Fruit fly (Drosophila melanogaster) whole organism, pupa: ENCODE data around the gene Lon.

ENCODE experiments used
- CG10348 ChIP-seq: fragments of 200-800 bp; sonication (Bioruptor generic); IDR thresholded peaks from 2 replicates; pipeline ENCODE4 v1.3.6; 2022; ENCODE audit warnings: missing biosample characterization, missing genetic modification characterization
- CG12605 ChIP-seq: fragments of 200-800 bp; sonication (Bioruptor generic); IDR thresholded peaks from 2 replicates; pipeline ENCODE4 v1.3.6; 2022; ENCODE audit warnings: missing biosample characterization, missing genetic modification characterization
- CG13204 ChIP-seq: fragments of 200-800 bp; sonication (Bioruptor generic); optimal IDR thresholded peaks from 2 replicates; lab custom pipeline; 2018; ENCODE audit warnings: missing biosample characterization, mild to moderate bottlenecking, missing genetic modification characterization, moderate library complexity
- CG14655 ChIP-seq: fragments of 200-800 bp; sonication (Bioruptor generic); optimal IDR thresholded peaks from 3 replicates; lab custom pipeline; 2017; ENCODE audit warnings: mild to moderate bottlenecking, missing biosample characterization, missing genetic modification reagents, missing genetic modification characterization
- CG15710 ChIP-seq: fragments of 200-800 bp; sonication (Bioruptor generic); optimal IDR thresholded peaks from 2 replicates; lab custom pipeline; 2018; ENCODE audit warnings: missing biosample characterization, mild to moderate bottlenecking, missing genetic modification characterization, moderate library complexity
- CG17806 ChIP-seq: fragments of 200-800 bp; sonication (Bioruptor generic); optimal IDR thresholded peaks from 2 replicates; lab custom pipeline; 2018; ENCODE audit warnings: missing biosample characterization, mild to moderate bottlenecking, missing genetic modification characterization, moderate library complexity
- CG32121 ChIP-seq: fragments of 200-800 bp; sonication (Bioruptor generic); IDR thresholded peaks from 2 replicates; pipeline ENCODE4 v1.3.6; 2022; ENCODE audit warnings: missing biosample characterization, missing genetic modification characterization
- CG34367 ChIP-seq: fragments of 200-800 bp; sonication (Bioruptor generic); optimal IDR thresholded peaks from 2 replicates; lab custom pipeline; 2018; ENCODE audit warnings: missing biosample characterization, mild to moderate bottlenecking, missing genetic modification characterization
- CG4496 ChIP-seq: fragments of 200-800 bp; sonication (Bioruptor generic); IDR thresholded peaks from 3 replicates; pipeline ENCODE4 v1.3.6; 2022; ENCODE audit warnings: missing biosample characterization, missing genetic modification characterization
- CG8159 ChIP-seq: fragments of 200-800 bp; sonication (Bioruptor generic); optimal IDR thresholded peaks from 3 replicates; lab custom pipeline; 2018; ENCODE audit warnings: missing biosample characterization, mild to moderate bottlenecking, missing genetic modification characterization, moderate library complexity
- CG8301 ChIP-seq: fragments of 200-800 bp; sonication (Bioruptor generic); optimal IDR thresholded peaks from 2 replicates; lab custom pipeline; 2018; ENCODE audit warnings: missing biosample characterization, mild to moderate bottlenecking, missing genetic modification characterization
- CG9948 ChIP-seq: fragments of 200-800 bp; sonication (Bioruptor generic); optimal IDR thresholded peaks from 2 replicates; lab custom pipeline; 2018; ENCODE audit warnings: missing biosample characterization, mild to moderate bottlenecking, missing genetic modification characterization, moderate library complexity
- D1 ChIP-seq: fragments of 200-800 bp; sonication (Bioruptor generic); optimal IDR thresholded peaks from 2 replicates; lab custom pipeline; 2018; ENCODE audit warnings: missing biosample characterization, mild to moderate bottlenecking, missing genetic modification characterization, moderate library complexity
- EcR ChIP-seq: fragments of 200-800 bp; sonication (Bioruptor generic); optimal IDR thresholded peaks from 3 replicates; lab custom pipeline; 2019; ENCODE audit warnings: missing biosample characterization, missing genetic modification characterization, mild to moderate bottlenecking, moderate library complexity, missing genetic modification reagents
- Ets98B ChIP-seq: fragments of 200-800 bp; sonication (Bioruptor generic); IDR thresholded peaks from 2 replicates; pipeline ENCODE4 v1.3.6; 2022; ENCODE audit warnings: missing biosample characterization, missing genetic modification characterization
- Pif1A ChIP-seq: fragments of 200-800 bp; sonication (Bioruptor generic); optimal IDR thresholded peaks from 3 replicates; lab custom pipeline; 2016; ENCODE audit warnings: missing biosample characterization, missing genetic modification characterization
- Pif1B ChIP-seq: fragments of 200-800 bp; sonication (Bioruptor generic); optimal IDR thresholded peaks from 3 replicates; lab custom pipeline; 2016; ENCODE audit warnings: missing biosample characterization, missing genetic modification characterization
- Snoo ChIP-seq: fragments of 200-800 bp; sonication (Bioruptor generic); optimal IDR thresholded peaks from 3 replicates; lab custom pipeline; 2017; ENCODE audit warnings: missing biosample characterization, mild to moderate bottlenecking, missing genetic modification characterization, inconsistent platforms
- fd96Ca ChIP-seq: fragments of 200-800 bp; sonication (Bioruptor generic); IDR thresholded peaks from 3 replicates; pipeline ENCODE4 v1.3.6; 2022; ENCODE audit warnings: missing biosample characterization, missing genetic modification characterization
- gl ChIP-seq: fragments of 200-800 bp; sonication (Bioruptor generic); optimal IDR thresholded peaks from 2 replicates; lab custom pipeline; 2018; ENCODE audit warnings: missing biosample characterization, mild to moderate bottlenecking, missing genetic modification characterization
- rn ChIP-seq: fragments of 200-800 bp; sonication (Bioruptor generic); IDR thresholded peaks from 2 replicates; pipeline ENCODE4 v1.3.6; 2022; ENCODE audit warnings: missing biosample characterization, missing genetic modification characterization

Lon gene

DNA sequence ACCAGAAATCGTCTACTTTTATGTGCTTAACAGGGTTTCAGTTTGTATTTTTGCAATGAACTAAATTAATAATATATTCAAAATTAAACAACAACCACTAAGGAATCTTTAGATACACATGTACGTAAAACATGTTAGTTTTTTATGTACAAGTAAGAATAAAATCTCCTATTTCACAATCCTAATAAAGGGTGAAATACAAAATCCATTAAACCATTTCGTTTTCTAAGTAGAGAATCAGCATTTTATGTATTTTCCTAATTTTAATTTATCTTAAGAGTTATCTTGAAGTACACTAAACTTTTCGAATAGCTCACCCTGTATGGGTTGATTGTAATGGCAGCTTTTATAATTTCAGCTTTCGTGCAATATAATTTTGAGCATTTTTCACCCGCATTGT, 50.3 kb downstream of the Lon start:
- peak; percentile 60 for TF ChIP-seq CG34367 (tag; lab: Kevin White, UChicago)
- no peak for TF ChIP-seq CG13204 (GFP tag; lab: Kevin White, UChicago)
- no peak for TF ChIP-seq gl
- peak; percentile 73; the same call in 1 of the 2 replicates for TF ChIP-seq Ets98B (GFP tag; lab: Robert Waterston, UW)
- TF ChIP-seq CG32121 (GFP tag; lab: Robert Waterston, UW), result peak; percentile 84
- TF ChIP-seq CG14655, result peak; percentile 71
- TF ChIP-seq CG15710 (tag; lab: Kevin White, UChicago), result peak; percentile 66
- no peak for TF ChIP-seq fd96Ca (GFP tag; lab: Robert Waterston, UW)
- TF ChIP-seq rn (GFP tag; lab: Robert Waterston, UW), result no peak
- TF ChIP-seq CG8301 (tag; lab: Kevin White, UChicago), result peak; percentile 79
- peak; percentile 79 for TF ChIP-seq Snoo (tag; lab: Kevin White, UChicago)
- TF ChIP-seq CG10348 (GFP tag; lab: Robert Waterston, UW), result peak; percentile 19; the same call in 1 of the 2 replicates
- TF ChIP-seq Pif1A (GFP tag; lab: Kevin White, UChicago), result peak; percentile 67
- TF ChIP-seq EcR (GFP tag; lab: Kevin White, UChicago), result no peak
- peak; percentile 68 for TF ChIP-seq CG12605 (GFP tag; lab: Robert Waterston, UW)
- TF ChIP-seq CG17806 (tag; lab: Kevin White, UChicago), result peak; percentile 78
- peak; percentile 48 for TF ChIP-seq Pif1B
- peak; percentile 83 for TF ChIP-seq CG9948 (tag; lab: Kevin White, UChicago)
- peak; percentile 74 for TF ChIP-seq CG8159
- TF ChIP-seq D1, result peak; percentile 75
- TF ChIP-seq CG4496 (GFP tag; lab: Robert Waterston, UW), result peak; percentile 78; the same call in 2 of the 3 replicates

DNA sequence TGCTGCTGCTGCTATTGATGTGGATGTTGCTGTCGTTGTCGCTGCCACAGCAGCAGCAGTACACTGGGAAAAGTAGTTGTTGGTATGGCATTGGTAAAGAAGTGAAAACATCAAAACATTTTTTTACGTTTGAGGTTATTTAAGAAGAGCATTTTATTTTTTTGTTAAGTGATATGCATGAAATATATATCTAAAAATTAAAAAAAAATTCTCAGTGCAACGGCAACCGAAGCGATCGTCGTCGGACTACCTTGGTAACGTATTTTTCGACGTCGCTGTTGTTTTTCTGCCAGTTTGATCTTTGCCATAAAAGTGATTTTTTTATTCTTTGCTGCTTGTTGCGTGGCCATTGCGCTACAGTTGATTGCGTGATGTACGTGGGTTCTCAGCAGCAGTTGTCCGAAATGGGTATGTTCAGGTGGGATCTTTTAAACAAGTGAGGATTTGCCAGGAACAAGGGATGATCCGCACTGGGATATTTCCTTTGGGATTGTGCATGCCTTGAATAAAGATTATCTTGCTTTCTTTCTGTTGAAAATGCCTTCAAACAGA, 51.2 kb downstream of the Lon start:
- TF ChIP-seq CG4496 (GFP tag; lab: Robert Waterston, UW) (peak; percentile 99), CG8301 (tag; lab: Kevin White, UChicago) (peak; percentile 98), CG13204 (GFP tag; lab: Kevin White, UChicago) (peak; percentile 98), Ets98B (GFP tag; lab: Robert Waterston, UW) (peak; percentile 99), CG9948 (tag; lab: Kevin White, UChicago) (peak; percentile 99), CG8159 (peak; percentile 99), CG10348 (GFP tag; lab: Robert Waterston, UW) (peak; percentile 93), Pif1A (GFP tag; lab: Kevin White, UChicago) (peak; percentile 99), CG34367 (tag; lab: Kevin White, UChicago) (peak; percentile 98), Snoo (tag; lab: Kevin White, UChicago) (peak; percentile 99), CG14655 (peak; percentile 98), CG17806 (tag; lab: Kevin White, UChicago) (peak; percentile 99), fd96Ca (GFP tag; lab: Robert Waterston, UW) (peak; percentile 98), D1 (peak; percentile 96), CG12605 (GFP tag; lab: Robert Waterston, UW) (peak; percentile 98), rn (GFP tag; lab: Robert Waterston, UW) (peak; percentile 95), EcR (GFP tag; lab: Kevin White, UChicago) (peak; percentile 74), Pif1B (peak; percentile 97), CG15710 (tag; lab: Kevin White, UChicago) (peak; percentile 99), gl (peak; percentile 97), CG32121 (GFP tag; lab: Robert Waterston, UW) (peak; percentile 99)

DNA sequence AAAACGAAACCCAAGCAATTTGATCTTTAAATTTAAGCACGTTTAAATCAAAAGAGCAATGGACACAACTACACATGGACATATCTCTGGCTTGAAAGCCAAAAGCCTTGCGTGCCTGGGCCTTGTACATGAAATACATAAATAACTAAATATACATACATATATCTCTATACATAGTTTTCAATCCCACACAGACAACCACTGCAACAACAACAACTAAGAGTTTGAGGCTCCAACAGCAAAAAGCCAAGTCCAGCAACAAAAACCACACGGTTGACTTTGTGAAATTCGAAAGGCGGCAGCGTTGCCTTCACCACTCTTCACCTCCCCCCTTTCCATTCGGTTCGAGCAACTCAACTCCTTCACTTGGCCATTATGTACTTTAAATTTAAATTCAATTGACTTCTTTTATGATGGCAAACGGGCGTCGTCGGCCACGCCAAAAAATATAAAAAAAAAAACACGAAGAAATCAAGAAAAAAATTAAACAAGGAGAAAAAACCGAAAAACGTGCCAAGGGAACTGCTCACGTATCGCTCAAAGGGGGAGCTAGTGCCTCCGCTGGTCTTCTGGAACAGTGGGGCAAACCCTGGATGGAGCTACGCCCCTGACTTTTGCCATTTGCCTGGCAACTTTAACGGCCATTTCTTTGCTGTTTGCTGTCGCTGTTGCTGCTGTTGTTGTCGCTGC, 51.8 kb downstream of the Lon start:
- peak; percentile 67 for TF ChIP-seq EcR (GFP tag; lab: Kevin White, UChicago)
- no peak for TF ChIP-seq CG4496 (GFP tag; lab: Robert Waterston, UW)

DNA sequence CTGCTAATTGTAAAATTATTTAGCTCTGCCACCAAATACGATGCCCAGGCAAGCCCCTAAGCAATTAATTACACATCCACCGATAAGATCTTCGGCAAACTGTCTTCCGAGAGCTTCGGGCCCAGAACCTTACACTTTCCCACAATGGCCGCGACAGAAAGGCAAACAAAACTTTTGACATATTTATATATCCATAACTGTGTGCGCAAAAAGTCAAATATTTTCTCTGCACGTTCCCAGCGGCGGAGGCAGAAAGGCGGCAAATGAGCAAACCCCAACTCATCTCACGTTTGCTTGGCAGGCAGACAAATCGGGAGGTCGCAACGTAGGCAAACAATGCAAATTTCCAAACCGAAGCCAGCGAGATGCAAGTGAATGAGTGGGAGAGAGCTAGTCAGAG, 52.8 kb downstream of the Lon start:
- TF ChIP-seq Pif1A (GFP tag; lab: Kevin White, UChicago), result no peak

DNA sequence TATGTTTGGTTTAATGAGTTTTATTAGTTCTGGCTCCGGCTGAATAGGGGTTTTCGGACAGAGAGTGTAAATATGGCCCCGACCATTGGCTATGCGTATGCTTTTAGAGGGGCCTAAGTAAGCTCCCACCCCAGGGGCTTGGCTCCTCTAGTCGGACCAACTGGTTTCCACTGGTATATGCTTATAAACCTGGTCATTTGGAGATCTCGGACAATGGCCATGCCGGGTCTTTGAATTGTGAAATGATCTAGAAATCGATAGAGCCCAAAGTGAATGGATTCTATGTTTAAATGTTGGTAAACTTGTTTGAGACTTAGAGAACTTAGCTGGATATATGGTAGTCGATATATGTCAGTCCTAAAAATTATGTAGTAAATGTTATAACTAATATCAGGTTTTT, 53.3 kb downstream of the Lon start:
- TF ChIP-seq Pif1B (no peak), CG14655 (no peak), gl (no peak), Ets98B (GFP tag; lab: Robert Waterston, UW) (no peak), D1 (no peak), CG10348 (GFP tag; lab: Robert Waterston, UW) (no peak), EcR (GFP tag; lab: Kevin White, UChicago) (no peak), Pif1A (GFP tag; lab: Kevin White, UChicago) (no peak), CG8301 (tag; lab: Kevin White, UChicago) (no peak), CG32121 (GFP tag; lab: Robert Waterston, UW) (no peak), fd96Ca (GFP tag; lab: Robert Waterston, UW) (no peak), CG13204 (GFP tag; lab: Kevin White, UChicago) (no peak), CG17806 (tag; lab: Kevin White, UChicago) (no peak), CG12605 (GFP tag; lab: Robert Waterston, UW) (no peak), CG15710 (tag; lab: Kevin White, UChicago) (no peak), Snoo (tag; lab: Kevin White, UChicago) (no peak)
- TF ChIP-seq, all 21 proteins: peak for 0

DNA sequence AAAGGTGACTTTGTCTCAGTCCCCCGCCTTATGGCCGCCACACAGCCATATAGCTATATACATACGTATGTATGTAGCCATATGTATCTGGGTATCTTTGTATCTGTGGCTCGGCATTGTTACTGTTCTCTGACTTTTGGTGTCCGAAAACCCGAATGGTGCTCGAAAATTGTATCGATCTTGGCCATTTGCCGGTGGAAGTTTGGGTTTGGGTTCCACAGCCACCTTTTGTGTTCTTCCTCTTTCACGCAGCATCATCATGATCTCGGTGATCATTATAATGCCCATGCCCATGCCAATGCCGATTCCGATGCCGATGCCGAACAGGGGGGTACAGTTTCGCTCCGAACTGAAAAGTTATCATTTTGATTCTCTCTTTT, 54.0 kb downstream of the Lon start:
- TF ChIP-seq Pif1B (no peak), EcR (GFP tag; lab: Kevin White, UChicago) (peak; percentile 59), CG4496 (GFP tag; lab: Robert Waterston, UW) (peak; percentile 9; the same call in 1 of the 3 replicates), D1 (no peak)
- TF ChIP-seq, all 21 proteins: peak for 2
